Fruit fly (Drosophila melanogaster): ENCODE measurements around the gene CG4598.

The CG4598 gene

dm6 chr2L:9907320-9908256, 10.8 kb upstream of the CG4598 start (continued):
- TF ChIP-seq CG4730 (GFP tag; IDR thresholded peaks at IDR 0.05): no peak
- no peak for TF ChIP-seq gt (GFP tag; IDR thresholded peaks at IDR 0.05)
- TF ChIP-seq Ada2b (GFP tag; IDR thresholded peaks at IDR 0.05): 0 out of 2 replicates have a peak, but pooled peaks have one; percentile 4
- no peak for TF ChIP-seq CG43689 (GFP tag; IDR thresholded peaks at IDR 0.05)
- TF ChIP-seq Oli (tag; optimal IDR thresholded peaks at IDR 0.05): no peak
- TF ChIP-seq pho (GFP tag; optimal IDR thresholded peaks at IDR 0.05): no peak
- TF ChIP-seq Elba2 (GFP tag; optimal IDR thresholded peaks at IDR 0.05): no peak
- TF ChIP-seq otp (GFP tag; IDR thresholded peaks at IDR 0.05): no peak
- TF ChIP-seq ERR (GFP tag; optimal IDR thresholded peaks at IDR 0.05): no peak
- no peak for TF ChIP-seq da (GFP tag; optimal IDR thresholded peaks at IDR 0.05)
- TF ChIP-seq Dll (GFP tag; IDR thresholded peaks at IDR 0.05; ENCODE audit: partially characterized antibody): no peak
- TF ChIP-seq CG7372 (GFP tag; IDR thresholded peaks at IDR 0.05): peak; percentile 96
- no peak for TF ChIP-seq trh (GFP tag; optimal IDR thresholded peaks at IDR 0.05)
- TF ChIP-seq nau (GFP tag; optimal IDR thresholded peaks at IDR 0.05): peak; percentile 30
- TF ChIP-seq ash1 (GFP tag; optimal IDR thresholded peaks at IDR 0.05): no peak
- TF ChIP-seq kni (GFP tag; optimal IDR thresholded peaks at IDR 0.05): peak; percentile 27
- TF ChIP-seq ind (GFP tag; optimal IDR thresholded peaks at IDR 0.05): no peak
- no peak for TF ChIP-seq TFAM (GFP tag; optimal IDR thresholded peaks at IDR 0.05)
- TF ChIP-seq corto (GFP tag; optimal IDR thresholded peaks at IDR 0.05): no peak
- peak; percentile 23 for TF ChIP-seq sqz (GFP tag; optimal IDR thresholded peaks at IDR 0.05)
- no peak for TF ChIP-seq CG10462 (GFP tag; optimal IDR thresholded peaks at IDR 0.05)
- no peak for TF ChIP-seq CG1529 (GFP tag; optimal IDR thresholded peaks at IDR 0.05)
- TF ChIP-seq pan (optimal IDR thresholded peaks at IDR 0.05): no peak
- no peak for TF ChIP-seq pan (GFP tag; optimal IDR thresholded peaks at IDR 0.05 in 1 of 2, IDR thresholded peaks at IDR 0.05 in 1 of 2)
- TF ChIP-seq HmgZ (tag; optimal IDR thresholded peaks at IDR 0.05): no peak
- no peak for TF ChIP-seq CG4617 (GFP tag; optimal IDR thresholded peaks at IDR 0.05; ENCODE audit: borderline replicate concordance)
- TF ChIP-seq CG11504 (tag; optimal IDR thresholded peaks at IDR 0.05): no peak
- no peak for TF ChIP-seq Fer1 (GFP tag; optimal IDR thresholded peaks at IDR 0.05)
- no peak for TF ChIP-seq dmrt11E (tag; optimal IDR thresholded peaks at IDR 0.05)
- no peak for TF ChIP-seq dpn (GFP tag; optimal IDR thresholded peaks at IDR 0.05)
- no peak for TF ChIP-seq wor (GFP tag; IDR thresholded peaks at IDR 0.05)
- TF ChIP-seq Camta (GFP tag; optimal IDR thresholded peaks at IDR 0.05): no peak
- TF ChIP-seq Tbp (GFP tag; optimal IDR thresholded peaks at IDR 0.05): no peak
- TF ChIP-seq CG18476 (GFP tag; optimal IDR thresholded peaks at IDR 0.05): no peak
- TF ChIP-seq tup (GFP tag; optimal IDR thresholded peaks at IDR 0.05): no peak
- no peak for TF ChIP-seq CG12942 (GFP tag; optimal IDR thresholded peaks at IDR 0.05)
- peak; percentile 14 for TF ChIP-seq grn (GFP tag; optimal IDR thresholded peaks at IDR 0.05)
- no peak for TF ChIP-seq al (GFP tag; IDR thresholded peaks at IDR 0.05)
- no peak for TF ChIP-seq Hr3 (GFP tag; optimal IDR thresholded peaks at IDR 0.05)
- TF ChIP-seq CG18619 (GFP tag; optimal IDR thresholded peaks at IDR 0.05): no peak
- TF ChIP-seq tgo (GFP tag; IDR thresholded peaks at IDR 0.05): no peak
- TF ChIP-seq gfzf (GFP tag; optimal IDR thresholded peaks at IDR 0.05): no peak
- no peak for TF ChIP-seq gsb-n (tag; optimal IDR thresholded peaks at IDR 0.05)
- TF ChIP-seq klu (GFP tag; IDR thresholded peaks at IDR 0.05): peak; percentile 44; the same call in 1 of the 2 replicates
- TF ChIP-seq CG2889 (GFP tag; IDR thresholded peaks at IDR 0.05): no peak
- TF ChIP-seq CG31365 (tag; optimal IDR thresholded peaks at IDR 0.05): no peak
- TF ChIP-seq CG7556 (GFP tag; optimal IDR thresholded peaks at IDR 0.05): no peak
- TF ChIP-seq CG2202 (tag; optimal IDR thresholded peaks at IDR 0.05): no peak
- no peak for TF ChIP-seq CG8765 (GFP tag; IDR thresholded peaks at IDR 0.05)
- TF ChIP-seq CG6689 (GFP tag; IDR thresholded peaks at IDR 0.05): no peak

All from whole organism, embryonic.